Fruit fly (Drosophila melanogaster) whole organism, prepupa: ENCODE results near the gene Ada2a.

Experiments used
- Blimp-1 ChIP-seq: fragments of 200-800 bp; sonication (Bioruptor generic); optimal IDR thresholded peaks from 3 replicates; lab custom pipeline; 2017; ENCODE audit warnings: missing biosample characterization, missing genetic modification characterization, mild to moderate bottlenecking, moderate library complexity, missing genetic modification reagents
- CG11294 ChIP-seq: fragments of 200-800 bp; sonication (Bioruptor generic); IDR thresholded peaks from 2 replicates; pipeline ENCODE4 v1.3.6; 2022; ENCODE audit warnings: missing biosample characterization, missing genetic modification characterization
- CG11902 ChIP-seq: fragments of 200-800 bp; sonication (Bioruptor generic); optimal IDR thresholded peaks from 3 replicates; lab custom pipeline; 2016; ENCODE audit warnings: missing biosample characterization, missing genetic modification characterization
- CG15336 ChIP-seq: fragments of 200-800 bp; sonication (Bioruptor generic); IDR thresholded peaks from 2 replicates; pipeline ENCODE4 v1.3.6; 2022; ENCODE audit warnings: missing biosample characterization, missing genetic modification characterization
- CG1621 ChIP-seq: fragments of 200-800 bp; sonication (Bioruptor generic); optimal IDR thresholded peaks from 3 replicates; lab custom pipeline; 2018; ENCODE audit warnings: missing biosample characterization, mild to moderate bottlenecking, missing genetic modification characterization
- CG16779 ChIP-seq: fragments of 200-800 bp; sonication (Bioruptor generic); optimal IDR thresholded peaks from 3 replicates; lab custom pipeline; 2017; ENCODE audit warnings: missing biosample characterization, mild to moderate bottlenecking, missing genetic modification characterization
- CG3032 ChIP-seq: fragments of 200-800 bp; optimal IDR thresholded peaks from 2 replicates; lab custom pipeline; 2019; ENCODE audit warnings: missing biosample characterization, mild to moderate bottlenecking, missing genetic modification characterization, moderate library complexity
- CG31627 ChIP-seq: fragments of 200-800 bp; sonication (Bioruptor generic); optimal IDR thresholded peaks from 3 replicates; lab custom pipeline; 2016; ENCODE audit warnings: missing biosample characterization, missing genetic modification characterization
- CG32006 ChIP-seq: fragments of 200-800 bp; sonication (Bioruptor generic); optimal IDR thresholded peaks from 3 replicates; lab custom pipeline; 2017; ENCODE audit warnings: missing biosample characterization, mild to moderate bottlenecking, missing genetic modification characterization
- CG34406 ChIP-seq: fragments of 200-800 bp; sonication (Bioruptor generic); optimal IDR thresholded peaks from 3 replicates; lab custom pipeline; 2016; ENCODE audit warnings: missing biosample characterization, missing genetic modification characterization
- CG3919 ChIP-seq: fragments of 200-800 bp; sonication (Bioruptor generic); optimal IDR thresholded peaks from 3 replicates; lab custom pipeline; 2016; ENCODE audit warnings: missing biosample characterization, missing genetic modification characterization
- CG4318 ChIP-seq: fragments of 200-800 bp; sonication (Bioruptor generic); optimal IDR thresholded peaks from 3 replicates; lab custom pipeline; 2017; ENCODE audit warnings: missing biosample characterization, mild to moderate bottlenecking, missing genetic modification characterization
- CG6163 ChIP-seq: fragments of 200-800 bp; sonication (Bioruptor generic); IDR thresholded peaks from 3 replicates; pipeline ENCODE4 v1.3.6; 2022; ENCODE audit warnings: missing biosample characterization, missing genetic modification characterization
- CG6276 ChIP-seq: fragments of 200-800 bp; sonication (Bioruptor generic); optimal IDR thresholded peaks from 2 replicates; lab custom pipeline; 2017; ENCODE audit warnings: missing biosample characterization, mild to moderate bottlenecking, missing genetic modification characterization
- CG6792 ChIP-seq: fragments of 200-800 bp; sonication (Bioruptor generic); optimal IDR thresholded peaks from 3 replicates; lab custom pipeline; 2016; ENCODE audit warnings: missing biosample characterization, missing genetic modification characterization
- CG8119 ChIP-seq: fragments of 200-800 bp; sonication (Bioruptor generic); IDR thresholded peaks from 3 replicates; pipeline ENCODE4 v1.3.6; 2022; ENCODE audit warnings: missing biosample characterization, missing genetic modification characterization
- CG8319 ChIP-seq: fragments of 200-800 bp; sonication (Bioruptor generic); optimal IDR thresholded peaks from 3 replicates; lab custom pipeline; 2016; ENCODE audit warnings: missing biosample characterization, missing genetic modification characterization
- CG8632 ChIP-seq: fragments of 200-800 bp; sonication (Bioruptor generic); optimal IDR thresholded peaks from 3 replicates; lab custom pipeline; 2016; ENCODE audit warnings: missing biosample characterization, missing genetic modification characterization
- CG9139 ChIP-seq: fragments of 200-800 bp; sonication (Bioruptor generic); optimal IDR thresholded peaks from 3 replicates; lab custom pipeline; 2017; ENCODE audit warnings: missing biosample characterization, mild to moderate bottlenecking, missing genetic modification characterization
- Eip78C ChIP-seq: fragments of 200-800 bp; sonication (Bioruptor generic); peaks from one replicate; lab custom pipeline; 2016; ENCODE audit warnings: missing biosample characterization, missing genetic modification characterization
- Eip93F ChIP-seq: fragments of 200-800 bp; sonication (Bioruptor generic); optimal IDR thresholded peaks from 2 replicates; lab custom pipeline; 2016; ENCODE audit warnings: missing biosample characterization, mild to moderate bottlenecking, missing genetic modification characterization
- Ets21C ChIP-seq: fragments of 200-800 bp; sonication (Bioruptor generic); optimal IDR thresholded peaks from 3 replicates; lab custom pipeline; 2016; ENCODE audit warnings: missing biosample characterization, missing genetic modification characterization
- Ets96B ChIP-seq: fragments of 200-800 bp; optimal IDR thresholded peaks from 2 replicates; lab custom pipeline; 2019; ENCODE audit warnings: missing biosample characterization, mild to moderate bottlenecking, missing genetic modification characterization, moderate library complexity
- Hr38 ChIP-seq: sonication (Bioruptor generic); optimal IDR thresholded peaks from 2 replicates; lab custom pipeline; 2016; ENCODE audit warnings: missing biosample characterization, missing genetic modification characterization
- Hr39 ChIP-seq: fragments of 200-800 bp; sonication (Bioruptor generic); optimal IDR thresholded peaks from 2 replicates; lab custom pipeline; 2016; ENCODE audit warnings: missing biosample characterization, missing genetic modification characterization
- Hr4 ChIP-seq: fragments of 200-800 bp; sonication (Bioruptor generic); optimal IDR thresholded peaks from 3 replicates; lab custom pipeline; 2016; ENCODE audit warnings: missing biosample characterization, missing genetic modification characterization
- Lpt ChIP-seq: fragments of 200-800 bp; sonication (Bioruptor generic); optimal IDR thresholded peaks from 3 replicates; lab custom pipeline; 2016; ENCODE audit warnings: missing biosample characterization, missing genetic modification characterization
- Met ChIP-seq: fragments of 200-800 bp; sonication (Bioruptor generic); optimal IDR thresholded peaks from 3 replicates; lab custom pipeline; 2016; ENCODE audit warnings: missing biosample characterization, missing genetic modification characterization
- OdsH ChIP-seq: fragments of 200-800 bp; sonication (Bioruptor generic); optimal IDR thresholded peaks from 3 replicates; lab custom pipeline; 2016; ENCODE audit warnings: missing biosample characterization, missing genetic modification characterization
- Smox ChIP-seq: fragments of 200-800 bp; sonication (Bioruptor generic); optimal IDR thresholded peaks from 3 replicates; lab custom pipeline; 2016; ENCODE audit warnings: missing biosample characterization, missing genetic modification characterization
- Sox14 ChIP-seq: fragments of 200-800 bp; sonication (Bioruptor generic); optimal IDR thresholded peaks from 3 replicates; lab custom pipeline; 2016; ENCODE audit warnings: missing biosample characterization, missing genetic modification characterization
- achi ChIP-seq: fragments of 200-800 bp; sonication (Bioruptor generic); optimal IDR thresholded peaks from 3 replicates; lab custom pipeline; 2016; ENCODE audit warnings: missing biosample characterization, missing genetic modification characterization
- cyc ChIP-seq: fragments of 200-800 bp; sonication (Bioruptor generic); optimal IDR thresholded peaks from 3 replicates; lab custom pipeline; 2016; ENCODE audit warnings: missing biosample characterization, missing genetic modification characterization
- dac ChIP-seq: fragments of 200-800 bp; sonication (Bioruptor generic); optimal IDR thresholded peaks from 2 replicates; lab custom pipeline; 2017; ENCODE audit warnings: missing biosample characterization, mild to moderate bottlenecking, missing genetic modification characterization
- dsx ChIP-seq: fragments of 200-800 bp; optimal IDR thresholded peaks from 3 replicates; lab custom pipeline; 2019; ENCODE audit warnings: missing biosample characterization, mild to moderate bottlenecking, missing genetic modification characterization, moderate library complexity; ENCODE audit not compliant: poor library complexity, severe bottlenecking
- eg ChIP-seq: fragments of 200-800 bp; sonication (Bioruptor generic); IDR thresholded peaks from 3 replicates; pipeline ENCODE4 v1.3.6; 2022; ENCODE audit warnings: missing biosample characterization, missing genetic modification characterization
- esn ChIP-seq: fragments of 200-800 bp; sonication (Bioruptor generic); optimal IDR thresholded peaks from 2 replicates; lab custom pipeline; 2016; ENCODE audit warnings: missing biosample characterization, mild to moderate bottlenecking, missing genetic modification characterization, moderate library complexity
- fd85E ChIP-seq: fragments of 200-800 bp; sonication (Bioruptor generic); optimal IDR thresholded peaks from 3 replicates; lab custom pipeline; 2016; ENCODE audit warnings: missing biosample characterization, missing genetic modification characterization
- fkh ChIP-seq: fragments of 200-800 bp; sonication (Bioruptor generic); optimal IDR thresholded peaks from 3 replicates; lab custom pipeline; 2017; ENCODE audit warnings: missing biosample characterization, mild to moderate bottlenecking, missing genetic modification characterization, moderate library complexity
- net ChIP-seq: fragments of 200-800 bp; sonication (Bioruptor generic); optimal IDR thresholded peaks from 3 replicates; lab custom pipeline; 2016; ENCODE audit warnings: missing biosample characterization, missing genetic modification characterization
- salr ChIP-seq, 2 experiments: fragments of 200-800 bp; sonication (Bioruptor generic); optimal IDR thresholded peaks; 3 replicates each; lab custom pipeline; 2016 to 2018; ENCODE audit warnings: missing biosample characterization in 2 of 2, missing genetic modification characterization in 2 of 2, mild to moderate bottlenecking in 1 of 2
- spab ChIP-seq: fragments of 200-800 bp; sonication (Bioruptor generic); optimal IDR thresholded peaks from 2 replicates; lab custom pipeline; 2017; ENCODE audit warnings: missing biosample characterization, mild to moderate bottlenecking, missing genetic modification characterization, missing genetic modification reagents
- ss ChIP-seq, 2 experiments: fragments of 200-800 bp; sonication (Bioruptor generic); optimal IDR thresholded peaks; 2 replicates in 1 of 2; 3 replicates in 1 of 2; lab custom pipeline; 2017 to 2018; ENCODE audit warnings: mild to moderate bottlenecking in 2 of 2, missing biosample characterization in 2 of 2, missing genetic modification characterization in 2 of 2, moderate library complexity in 1 of 2
- svp ChIP-seq: fragments of 200-800 bp; sonication (Bioruptor generic); peaks from one replicate; lab custom pipeline; 2016; ENCODE audit warnings: missing biosample characterization, missing genetic modification characterization
- topi ChIP-seq: fragments of 200-800 bp; sonication (Bioruptor generic); optimal IDR thresholded peaks from 3 replicates; lab custom pipeline; 2016; ENCODE audit warnings: missing biosample characterization, missing genetic modification characterization
- vri ChIP-seq: fragments of 200-800 bp; sonication (Bioruptor generic); optimal IDR thresholded peaks from 3 replicates; lab custom pipeline; 2016; ENCODE audit warnings: missing biosample characterization, mild to moderate bottlenecking, missing genetic modification characterization

Gene Ada2a

dm6 chr3R:18298900-18299321 lies 43.6 kb upstream of the Ada2a start, which contains the start of gene Dlc90F (continued):
- TF ChIP-seq Eip93F (GFP tag; lab: Kevin White, UChicago) (no peak), fd85E (GFP tag; lab: Kevin White, UChicago) (no peak), Hr38 (GFP tag; lab: Kevin White, UChicago) (peak; percentile 17), CG8632 (GFP tag; lab: Kevin White, UChicago) (peak; percentile 8), Lpt (GFP tag; lab: Kevin White, UChicago) (no peak), CG31627 (peak; percentile 84), CG11294 (GFP tag; lab: Robert Waterston, UW) (peak; percentile 54; the same call in 1 of the 2 replicates), CG1621 (tag; lab: Kevin White, UChicago) (peak; percentile 33), Met (no peak), CG9139 (GFP tag; lab: Kevin White, UChicago) (no peak), CG15336 (GFP tag; lab: Robert Waterston, UW) (0 out of 2 replicates have a peak, but pooled peaks have one; percentile 24), achi (GFP tag; lab: Kevin White, UChicago) (no peak), spab (GFP tag; lab: Kevin White, UChicago) (no peak), eg (GFP tag; lab: Robert Waterston, UW) (peak; percentile 80), Ets96B (peak; percentile 49), CG32006 (no peak), CG4318 (GFP tag; lab: Kevin White, UChicago) (peak; percentile 45), CG34406 (peak; percentile 32), CG3032 (peak; percentile 76), Hr39 (GFP tag; lab: Kevin White, UChicago) (peak; percentile 84), Ets21C (GFP tag; lab: Kevin White, UChicago) (peak; percentile 70), Hr4 (GFP tag; lab: Kevin White, UChicago) (peak; percentile 72), CG16779 (no peak), CG11902 (peak; percentile 36), Blimp-1 (peak; percentile 16), ss (GFP tag; optimal IDR thresholded peaks at IDR 0.05; lab: Kevin White, UChicago) (no peak), dac (GFP tag; lab: Kevin White, UChicago) (no peak), salr (GFP tag; optimal IDR thresholded peaks at IDR 0.05; lab: Kevin White, UChicago) (peak in 1 of 2 experiments; percentile 42), CG3919 (GFP tag; lab: Kevin White, UChicago) (no peak), dsx (GFP tag; lab: Kevin White, UChicago) (no peak), topi (peak; percentile 63), CG6792 (GFP tag; lab: Kevin White, UChicago) (peak; percentile 6)

dm6 chr3R:18298298-18298899 lies 43.1 kb upstream of the Ada2a start:
- peak; percentile 17 for TF ChIP-seq topi
- TF ChIP-seq fkh (GFP tag; lab: Kevin White, UChicago), result peak; percentile 41
- peak; percentile 12 for TF ChIP-seq Hr4 (GFP tag; lab: Kevin White, UChicago)
- TF ChIP-seq CG32006, result peak; percentile 20
- no peak for TF ChIP-seq CG4318 (GFP tag; lab: Kevin White, UChicago)
- no peak for TF ChIP-seq CG6792 (GFP tag; lab: Kevin White, UChicago)
- TF ChIP-seq CG6163 (GFP tag; lab: Robert Waterston, UW), result peak; percentile 80
- peak; percentile 50 for TF ChIP-seq Lpt (GFP tag; lab: Kevin White, UChicago)
- TF ChIP-seq Eip93F (GFP tag; lab: Kevin White, UChicago), result no peak
- peak; percentile 66 for TF ChIP-seq eg (GFP tag; lab: Robert Waterston, UW)
- TF ChIP-seq CG11294 (GFP tag; lab: Robert Waterston, UW), result no peak
- TF ChIP-seq svp (GFP tag; lab: Kevin White, UChicago), result peak; percentile 70
- TF ChIP-seq CG8632 (GFP tag; lab: Kevin White, UChicago), result peak; percentile 13
- peak; percentile 23 for TF ChIP-seq CG34406
- TF ChIP-seq CG9139 (GFP tag; lab: Kevin White, UChicago), result peak; percentile 36
- TF ChIP-seq net (GFP tag; lab: Kevin White, UChicago), result peak; percentile 21
- peak; percentile 51 for TF ChIP-seq vri (GFP tag; lab: Kevin White, UChicago)
- no peak for TF ChIP-seq CG8319 (GFP tag; lab: Kevin White, UChicago)
- no peak for TF ChIP-seq Smox (GFP tag; lab: Kevin White, UChicago)
- TF ChIP-seq esn (GFP tag; lab: Kevin White, UChicago), result peak; percentile 18
- peak; percentile 25 for TF ChIP-seq OdsH (GFP tag; lab: Kevin White, UChicago)
- TF ChIP-seq CG6276, result peak; percentile 46
- TF ChIP-seq CG8119, result peak; percentile 57
- no peak for TF ChIP-seq Ets21C (GFP tag; lab: Kevin White, UChicago)
- peak; percentile 56 for TF ChIP-seq CG15336 (GFP tag; lab: Robert Waterston, UW)
- TF ChIP-seq Blimp-1, result no peak
- peak; percentile 28 for TF ChIP-seq CG16779
- peak; percentile 12 for TF ChIP-seq cyc
- TF ChIP-seq CG3919 (GFP tag; lab: Kevin White, UChicago), result peak; percentile 38
- TF ChIP-seq Hr39 (GFP tag; lab: Kevin White, UChicago), result peak; percentile 37
- no peak for TF ChIP-seq Hr38 (GFP tag; lab: Kevin White, UChicago)
- TF ChIP-seq Eip78C (GFP tag; lab: Kevin White, UChicago), result peak; percentile 83
- TF ChIP-seq Sox14 (GFP tag; lab: Kevin White, UChicago), result peak; percentile 38
- TF ChIP-seq dac (GFP tag; lab: Kevin White, UChicago), result no peak
- TF ChIP-seq CG11902, result no peak
- peak; percentile 19 for TF ChIP-seq achi (GFP tag; lab: Kevin White, UChicago)
